Fruit fly (Drosophila melanogaster) S2 (cell line): ENCODE results near the gene Cph.

Experiments
- CG8478 ChIP-seq: fragments of >200 bp; optimal IDR thresholded peaks from 2 replicates; lab custom pipeline; 2018
- CTCF ChIP-seq, 2 experiments: fragments of >200 bp; optimal IDR thresholded peaks; 2 replicates each; lab custom pipeline; 2018

DNA sequence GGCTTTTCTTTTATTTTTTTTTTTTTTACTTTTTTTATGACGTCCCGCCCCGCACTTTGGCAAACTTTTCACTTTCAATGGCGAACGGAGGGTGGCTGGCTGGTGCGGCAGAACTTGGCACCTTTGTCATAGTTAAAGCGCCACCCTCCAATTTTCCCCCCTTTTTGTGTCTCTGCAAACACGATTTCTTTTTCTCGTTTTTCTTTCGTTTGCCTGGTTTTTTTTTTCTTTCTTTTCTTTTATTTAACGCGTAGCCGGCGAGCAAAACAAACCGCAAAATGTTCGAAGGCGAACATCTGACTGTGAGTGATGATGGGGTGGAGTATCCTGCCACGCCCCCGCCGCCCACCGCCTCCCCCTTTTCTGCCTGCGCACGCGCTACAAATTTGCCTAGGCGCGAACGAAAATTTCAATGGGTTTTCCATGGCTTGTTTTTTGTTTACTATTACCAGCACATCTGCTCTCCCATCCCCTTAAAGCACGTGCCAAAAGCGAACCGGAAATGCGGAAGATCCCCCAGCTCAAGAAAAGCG, 63.9 kb downstream of the Cph start:
- TF ChIP-seq CG8478 (no peak), CTCF (optimal IDR thresholded peaks at IDR 0.05; lab: Kevin White, UChicago) (no peak)
